Worm (Caenorhabditis elegans) whole organism, L1 larva: ENCODE results near the gene K07F5.7.

Experiments used
- Y116A8C.19 ChIP-seq: sonication (generic microtip); optimal IDR thresholded peaks from 2 replicates; lab custom pipeline; 2016; ENCODE audit warnings: missing compliant biosample characterization, missing genetic modification characterization, borderline replicate concordance
- aha-1 ChIP-seq: fragments of 150-350 bp; optimal IDR thresholded peaks from 2 replicates; lab custom pipeline; 2014; ENCODE audit warnings: missing biosample characterization, missing genetic modification characterization
- alr-1 ChIP-seq: fragments of 200-800 bp; sonication (Bioruptor generic); optimal IDR thresholded peaks from 2 replicates; lab custom pipeline; 2018; ENCODE audit warnings: borderline replicate concordance, mild to moderate bottlenecking, missing genetic modification characterization, missing compliant biosample characterization
- ceh-82 ChIP-seq, 3 experiments: fragments of 150-350 bp in 1 of 3; sonication (generic microtip) in 2 of 3; optimal IDR thresholded peaks; 2 replicates each; lab custom pipeline; 2014 to 2017; ENCODE audit warnings: missing biosample characterization in 3 of 3, missing genetic modification characterization in 3 of 3
- ceh-90 ChIP-seq: sonication (generic microtip); optimal IDR thresholded peaks from 2 replicates; lab custom pipeline; 2016; ENCODE audit warnings: missing genetic modification characterization, missing compliant biosample characterization
- ces-1 ChIP-seq: fragments of 150-350 bp; optimal IDR thresholded peaks from 2 replicates; lab custom pipeline; 2014; ENCODE audit warnings: missing biosample characterization, missing genetic modification reagents, missing genetic modification characterization
- dsc-1 ChIP-seq: sonication (generic microtip); optimal IDR thresholded peaks from 2 replicates; lab custom pipeline; 2016; ENCODE audit warnings: mild to moderate bottlenecking, missing genetic modification characterization, missing compliant biosample characterization
- efl-1 ChIP-seq, 4 experiments: fragments of 150-350 bp; optimal IDR thresholded peaks in 3 of 4; peaks in 1 of 4; 1 replicate in 1 of 4; 2 replicates in 3 of 4; lab custom pipeline; 2014; ENCODE audit warnings: missing biosample characterization in 2 of 4, missing genetic modification characterization in 2 of 4, missing genetic modification reagents in 2 of 4
- efl-3 ChIP-seq: fragments of 200-800 bp; sonication (Bioruptor generic); optimal IDR thresholded peaks from 2 replicates; lab custom pipeline; 2018; ENCODE audit warnings: mild to moderate bottlenecking, missing genetic modification characterization, missing compliant biosample characterization
- egl-27 ChIP-seq, 2 experiments: fragments of 150-350 bp in 1 of 2; sonication (generic microtip); optimal IDR thresholded peaks; 3 replicates each; lab custom pipeline; 2017 to 2018; ENCODE audit warnings: missing biosample characterization in 2 of 2, missing genetic modification characterization in 2 of 2, missing genetic modification reagents in 2 of 2
- elt-3 ChIP-seq, 6 experiments: fragments of 150-350 bp in 1 of 6; sonication (generic microtip); optimal IDR thresholded peaks; 2 replicates each; lab custom pipeline; 2017 to 2018; ENCODE audit warnings: missing biosample characterization in 6 of 6, missing genetic modification characterization in 6 of 6, inconsistent platforms in 1 of 6
- fkh-10 ChIP-seq: sonication (generic microtip); optimal IDR thresholded peaks from 2 replicates; lab custom pipeline; 2017; ENCODE audit warnings: missing biosample characterization, missing genetic modification reagents, missing genetic modification characterization
- fkh-4 ChIP-seq: sonication (generic microtip); optimal IDR thresholded peaks from 2 replicates; lab custom pipeline; 2016; ENCODE audit warnings: missing compliant biosample characterization, missing genetic modification characterization, borderline replicate concordance
- fos-1 ChIP-seq: fragments of 150-350 bp; optimal IDR thresholded peaks from 2 replicates; lab custom pipeline; 2014; ENCODE audit warnings: missing biosample characterization, missing genetic modification characterization
- hlh-17 ChIP-seq: fragments of 200-800 bp; sonication (Bioruptor generic); optimal IDR thresholded peaks from 2 replicates; lab custom pipeline; 2018; ENCODE audit warnings: missing genetic modification characterization, mild to moderate bottlenecking, missing compliant biosample characterization, moderate library complexity, borderline replicate concordance
- hlh-4 ChIP-seq: sonication (generic microtip); optimal IDR thresholded peaks from 2 replicates; lab custom pipeline; 2016; ENCODE audit warnings: mild to moderate bottlenecking, missing genetic modification characterization, missing compliant biosample characterization
- hpl-2 ChIP-seq: fragments of 150-350 bp; optimal IDR thresholded peaks from 2 replicates; lab custom pipeline; 2014; ENCODE audit warnings: missing biosample characterization, missing genetic modification reagents, missing genetic modification characterization
- isw-1 ChIP-seq: fragments of 200-800 bp; sonication (Bioruptor generic); IDR thresholded peaks from 2 replicates; pipeline ENCODE4 v1.3.6; 2022; ENCODE audit warnings: missing genetic modification characterization, missing compliant biosample characterization
- jun-1 ChIP-seq: fragments of 150-350 bp; optimal IDR thresholded peaks from 2 replicates; lab custom pipeline; 2014; ENCODE audit warnings: missing biosample characterization, missing genetic modification reagents, missing genetic modification characterization
- lin-35 ChIP-seq, 2 experiments: fragments of 150-350 bp; optimal IDR thresholded peaks; 2 replicates each; lab custom pipeline; 2014; ENCODE audit warnings: missing biosample characterization in 2 of 2, missing genetic modification characterization in 2 of 2, missing genetic modification reagents in 2 of 2
- lin-39 ChIP-seq: fragments of 150-350 bp; optimal IDR thresholded peaks from 2 replicates; lab custom pipeline; 2014; ENCODE audit warnings: missing biosample characterization, missing genetic modification reagents, missing genetic modification characterization
- lir-3 ChIP-seq: sonication (generic microtip); optimal IDR thresholded peaks from 2 replicates; lab custom pipeline; 2016; ENCODE audit warnings: mild to moderate bottlenecking, missing genetic modification characterization, moderate library complexity, missing compliant biosample characterization; ENCODE audit not compliant: poor library complexity
- lsy-2 ChIP-seq, 2 experiments: fragments of 150-350 bp; optimal IDR thresholded peaks; 2 replicates each; lab custom pipeline; 2014; ENCODE audit warnings: missing biosample characterization in 2 of 2, missing genetic modification characterization in 2 of 2
- mab-9 ChIP-seq: fragments of 200-800 bp; sonication (Bioruptor generic); IDR thresholded peaks from 2 replicates; pipeline ENCODE4 v1.3.6; 2022; ENCODE audit warnings: missing genetic modification reagents, missing genetic modification characterization, missing compliant biosample characterization
- mdl-1 ChIP-seq, 2 experiments: fragments of 150-350 bp; optimal IDR thresholded peaks; 2 replicates each; lab custom pipeline; 2014 to 2017; ENCODE audit warnings: missing biosample characterization in 2 of 2, missing genetic modification characterization in 2 of 2, inconsistent platforms in 1 of 2
- nhr-11 ChIP-seq: fragments of 150-350 bp; optimal IDR thresholded peaks from 2 replicates; lab custom pipeline; 2014; ENCODE audit warnings: missing biosample characterization, missing genetic modification characterization
- nhr-19 ChIP-seq: fragments of 200-800 bp; sonication (Bioruptor generic); conservative IDR thresholded peaks from 2 replicates; pipeline ENCODE4 v1.3.6; 2022; ENCODE audit warnings: missing genetic modification characterization, missing compliant biosample characterization
- nhr-20 ChIP-seq: sonication (generic microtip); optimal IDR thresholded peaks from 2 replicates; lab custom pipeline; 2016; ENCODE audit warnings: mild to moderate bottlenecking, missing genetic modification characterization, missing compliant biosample characterization
- nhr-47 ChIP-seq: sonication (generic microtip); optimal IDR thresholded peaks from 2 replicates; lab custom pipeline; 2016; ENCODE audit warnings: mild to moderate bottlenecking, missing genetic modification characterization, moderate library complexity, missing compliant biosample characterization
- nhr-77 ChIP-seq: fragments of 150-350 bp; optimal IDR thresholded peaks from 2 replicates; lab custom pipeline; 2014; ENCODE audit warnings: missing biosample characterization, missing genetic modification characterization
- nhr-90 ChIP-seq: sonication (generic microtip); optimal IDR thresholded peaks from 2 replicates; lab custom pipeline; 2016; ENCODE audit warnings: mild to moderate bottlenecking, missing genetic modification characterization, missing compliant biosample characterization; ENCODE audit not compliant: poor library complexity
- pag-3 ChIP-seq: sonication (generic microtip); optimal IDR thresholded peaks from 2 replicates; lab custom pipeline; 2017; ENCODE audit warnings: missing genetic modification characterization, mild to moderate bottlenecking, missing compliant biosample characterization, antibody characterized with exemption, borderline replicate concordance; ENCODE audit not compliant: insufficient read depth
- rnt-1 ChIP-seq: sonication (generic microtip); optimal IDR thresholded peaks from 2 replicates; lab custom pipeline; 2016; ENCODE audit warnings: mild to moderate bottlenecking, missing genetic modification characterization, moderate library complexity, missing compliant biosample characterization
- skn-1 ChIP-seq: fragments of 150-350 bp; optimal IDR thresholded peaks from 2 replicates; lab custom pipeline; 2014; ENCODE audit warnings: missing biosample characterization, missing genetic modification characterization
- sptf-1 ChIP-seq: fragments of 150-350 bp; optimal IDR thresholded peaks from 2 replicates; lab custom pipeline; 2014; ENCODE audit warnings: missing biosample characterization, missing genetic modification characterization
- sup-37 ChIP-seq: fragments of 200-800 bp; sonication (Bioruptor generic); optimal IDR thresholded peaks from 2 replicates; lab custom pipeline; 2018; ENCODE audit warnings: mild to moderate bottlenecking, missing genetic modification characterization, missing compliant biosample characterization
- tbx-2 ChIP-seq: sonication (generic microtip); optimal IDR thresholded peaks from 2 replicates; lab custom pipeline; 2016; ENCODE audit warnings: missing genetic modification characterization, missing compliant biosample characterization
- tlp-1 ChIP-seq: fragments of 150-350 bp; optimal IDR thresholded peaks from 2 replicates; lab custom pipeline; 2014; ENCODE audit warnings: missing biosample characterization, missing genetic modification characterization
- unc-30 ChIP-seq: sonication (generic microtip); optimal IDR thresholded peaks from 2 replicates; lab custom pipeline; 2017; ENCODE audit warnings: missing biosample characterization, missing genetic modification characterization
- unc-62 ChIP-seq: fragments of 150-350 bp; optimal IDR thresholded peaks from 2 replicates; lab custom pipeline; 2014; ENCODE audit warnings: missing biosample characterization, missing genetic modification reagents, missing genetic modification characterization
- unc-86 ChIP-seq: sonication (generic microtip); optimal IDR thresholded peaks from 2 replicates; lab custom pipeline; 2016; ENCODE audit warnings: missing genetic modification characterization, missing compliant biosample characterization
- unc-98 ChIP-seq: fragments of 200-800 bp; sonication (Bioruptor generic); IDR thresholded peaks from 2 replicates; pipeline ENCODE4 v1.3.6; 2022; ENCODE audit warnings: missing genetic modification characterization, missing compliant biosample characterization
- ztf-4 ChIP-seq: fragments of 150-350 bp; optimal IDR thresholded peaks from 2 replicates; lab custom pipeline; 2014; ENCODE audit warnings: missing biosample characterization, missing genetic modification characterization

K07F5.7 gene

ce11 chrIV:9864778-9865177 lies 16.8 kb upstream of the K07F5.7 start, which contains the start of the genes K07F5.15 and K07F5.22:
Gene K07F5.15, plus strand, starts transcription at chrIV:9865078.
Gene K07F5.22, plus strand, starts transcription at chrIV:9865078.
- TF ChIP-seq hlh-17 (GFP tag; lab: Kevin White, UChicago), result no peak
- TF ChIP-seq unc-86, result no peak
- no peak for TF ChIP-seq pag-3 (tag; lab: Kevin White, UChicago)
- no peak for TF ChIP-seq sptf-1
- no peak for TF ChIP-seq tbx-2 (tag; lab: Kevin White, UChicago)
- TF ChIP-seq mab-9, result no peak
- no peak for TF ChIP-seq sup-37 (GFP tag; lab: Kevin White, UChicago)
- no peak for TF ChIP-seq isw-1
- no peak for TF ChIP-seq egl-27 (tag; optimal IDR thresholded peaks at IDR 0.05; lab: Kevin White, UChicago)
- no peak for TF ChIP-seq jun-1 (tag; lab: Kevin White, UChicago)

ce11 chrIV:9863817-9864216 lies 15.8 kb upstream of the K07F5.7 start, which contains the start of gene K07F5.16:
Gene K07F5.16, plus strand, starts transcription at chrIV:9864117.
- TF ChIP-seq unc-30 (tag; lab: Kevin White, UChicago), result no peak
- no peak for TF ChIP-seq fos-1 (tag; lab: Kevin White, UChicago)
- no peak for TF ChIP-seq ceh-82 (tag; optimal IDR thresholded peaks at IDR 0.05; lab: Kevin White, UChicago)
- TF ChIP-seq nhr-20, result no peak
- no peak for TF ChIP-seq Y116A8C.19 (tag; lab: Kevin White, UChicago)
- no peak for TF ChIP-seq unc-62 (GFP tag; lab: Kevin White, UChicago)
- TF ChIP-seq nhr-77 (tag; lab: Kevin White, UChicago), result no peak
- TF ChIP-seq isw-1, result no peak

ce11 chrIV:9861921-9862320 lies 13.9 kb upstream of the K07F5.7 start, which contains the start of gene K07F5.14:
Gene K07F5.14, plus strand, starts transcription at chrIV:9862221.
- TF ChIP-seq nhr-19 (GFP tag; lab: Robert Waterston, UW) (no peak), fkh-4 (tag; lab: Kevin White, UChicago) (no peak), egl-27 (tag; optimal IDR thresholded peaks at IDR 0.05; lab: Kevin White, UChicago) (no peak), lir-3 (tag; lab: Kevin White, UChicago) (no peak), dsc-1 (tag; lab: Kevin White, UChicago) (no peak), lsy-2 (tag; optimal IDR thresholded peaks at IDR 0.05; lab: Kevin White, UChicago) (no peak), tlp-1 (tag; lab: Kevin White, UChicago) (no peak), efl-1 (optimal IDR thresholded peaks at IDR 0.05; lab: Kevin White, UChicago) (no peak), efl-1 (GFP tag; optimal IDR thresholded peaks at IDR 0.05 in 1 of 2; lab: Kevin White, UChicago) (no peak), lin-39 (tag; lab: Kevin White, UChicago) (no peak), sup-37 (GFP tag; lab: Kevin White, UChicago) (no peak), hlh-4 (tag; lab: Kevin White, UChicago) (no peak), fkh-10 (GFP tag; lab: Kevin White, UChicago) (no peak), hpl-2 (GFP tag; lab: Kevin White, UChicago) (no peak), mdl-1 (tag; optimal IDR thresholded peaks at IDR 0.05; lab: Kevin White, UChicago) (no peak)
- TF ChIP-seq, all 84 proteins: peak for 0

ce11 chrIV:9858970-9859369 lies 11.0 kb upstream of the K07F5.7 start:
- TF ChIP-seq sptf-1, result no peak
- TF ChIP-seq hpl-2 (GFP tag; lab: Kevin White, UChicago), result no peak
- TF ChIP-seq hlh-4 (tag; lab: Kevin White, UChicago), result no peak
- no peak for TF ChIP-seq efl-3
- TF ChIP-seq aha-1 (tag; lab: Kevin White, UChicago), result no peak
- TF ChIP-seq unc-98 (GFP tag; lab: Robert Waterston, UW), result no peak
- no peak for TF ChIP-seq lin-35 (GFP tag; optimal IDR thresholded peaks at IDR 0.05; lab: Kevin White, UChicago)
- no peak for TF ChIP-seq ztf-4 (tag; lab: Kevin White, UChicago)
- no peak for TF ChIP-seq fos-1 (tag; lab: Kevin White, UChicago)
- TF ChIP-seq skn-1 (tag; lab: Kevin White, UChicago), result no peak
- no peak for TF ChIP-seq alr-1 (tag; lab: Kevin White, UChicago)
- TF ChIP-seq hlh-17 (GFP tag; lab: Kevin White, UChicago), result no peak
- TF ChIP-seq elt-3 (tag; optimal IDR thresholded peaks at IDR 0.05; lab: Kevin White, UChicago), result no peak
- TF ChIP-seq nhr-90, result no peak
- no peak for TF ChIP-seq ceh-90 (tag; lab: Kevin White, UChicago)
- no peak for TF ChIP-seq nhr-11 (tag; lab: Kevin White, UChicago)
- TF ChIP-seq ces-1 (GFP tag; lab: Kevin White, UChicago), result no peak
- no peak for TF ChIP-seq rnt-1 (tag; lab: Kevin White, UChicago)
- no peak for TF ChIP-seq nhr-47 (tag; lab: Kevin White, UChicago)
